Fruit fly (Drosophila melanogaster) whole organism: ENCODE data around the gene CheB38a.

Experiments
- Dll ChIP-seq: fragments of >200 bp; optimal IDR thresholded peaks from 2 replicates; lab custom pipeline; 2017
- EcR ChIP-seq, 2 experiments: fragments of >200 bp; optimal IDR thresholded peaks; 2 replicates each; lab custom pipeline; 2017; ENCODE audit warnings: missing biosample characterization in 2 of 2, missing genetic modification characterization in 2 of 2, missing genetic modification reagents in 2 of 2

dm6 chr2L:20828701-20829100, 10.4 kb upstream of the CheB38a start:
- TF ChIP-seq Dll (lab: Kevin White, UChicago) (no peak), EcR (GFP tag; optimal IDR thresholded peaks at IDR 0.05; lab: Kevin White, UChicago) (no peak)
